Worm (Caenorhabditis elegans): ENCODE results near the gene K08D10.14.

- TF ChIP-seq egl-44 (GFP tag; IDR thresholded peaks at IDR 0.05) (no peak), pha-4 (tag; optimal IDR thresholded peaks at IDR 0.05) (no peak), nfya-1 (tag; optimal IDR thresholded peaks at IDR 0.05; ENCODE audit: borderline replicate concordance, insufficient read depth) (no peak), ets-4 (GFP tag; optimal IDR thresholded peaks at IDR 0.05) (no peak), F57A8.1 (GFP tag; optimal IDR thresholded peaks at IDR 0.05) (no peak), lsy-27 (tag; optimal IDR thresholded peaks at IDR 0.05; ENCODE audit: borderline replicate concordance, insufficient read depth) (no peak)
These were observed 21.9 kb downstream of the K08D10.14 start for ce11 chrIV:4176659-4177058.

Data from whole organism, young adult.